Worm (Caenorhabditis elegans): Measurements from ENCODE around the gene srh-170.

- TF ChIP-seq tbx-11 (GFP tag; IDR thresholded peaks at IDR 0.05) (no peak), flt-1 (GFP tag; IDR thresholded peaks at IDR 0.05) (no peak), aly-1 (tag; optimal IDR thresholded peaks at IDR 0.05) (no peak), F13C5.2 (tag; optimal IDR thresholded peaks at IDR 0.05) (no peak), ama-1 (optimal IDR thresholded peaks at IDR 0.05) (no peak), ceh-36 (tag; optimal IDR thresholded peaks at IDR 0.05) (no peak)
Measured at ce11 chrV:15417822-15418221, 29.2 kb upstream of the srh-170 start, which contains the start of gene T06E6.10.

Data from whole organism, early embryonic.